Fruit fly (Drosophila melanogaster) whole organism, embryonic: ENCODE data around the gene CG15550.

Experiments
- Ada2b ChIP-seq: fragments of 200-800 bp; sonication (Bioruptor generic); IDR thresholded peaks from 2 replicates; pipeline ENCODE4 v1.3.6; 2022; ENCODE audit warnings: missing biosample characterization, missing genetic modification characterization
- Atf3 ChIP-seq: fragments of 200-800 bp; sonication (Bioruptor generic); optimal IDR thresholded peaks from 3 replicates; lab custom pipeline; 2016; ENCODE audit warnings: missing biosample characterization, missing genetic modification characterization
- Bgb ChIP-seq: fragments of 200-800 bp; sonication (Bioruptor generic); IDR thresholded peaks from 2 replicates; pipeline ENCODE4 v1.3.6; 2022; ENCODE audit warnings: missing biosample characterization, missing genetic modification characterization; ENCODE audit not compliant: partially characterized antibody
- CG10209 ChIP-seq: fragments of 200-800 bp; sonication (Bioruptor generic); optimal IDR thresholded peaks from 3 replicates; lab custom pipeline; 2017; ENCODE audit warnings: missing biosample characterization, mild to moderate bottlenecking, missing genetic modification characterization, missing genetic modification reagents
- CG10565 ChIP-seq: fragments of 200-800 bp; sonication (Bioruptor generic); optimal IDR thresholded peaks from 3 replicates; lab custom pipeline; 2016; ENCODE audit warnings: missing biosample characterization, mild to moderate bottlenecking, missing genetic modification characterization
- CG11723 ChIP-seq: fragments of 200-800 bp; sonication (Bioruptor generic); optimal IDR thresholded peaks from 2 replicates; lab custom pipeline; 2017; ENCODE audit warnings: missing biosample characterization, mild to moderate bottlenecking, missing genetic modification characterization
- CG1233 ChIP-seq: fragments of 200-800 bp; sonication (Bioruptor generic); optimal IDR thresholded peaks from 4 replicates; lab custom pipeline; 2018; ENCODE audit warnings: missing biosample characterization, mild to moderate bottlenecking, missing genetic modification characterization
- CG13424 ChIP-seq: fragments of 200-800 bp; sonication (Bioruptor generic); optimal IDR thresholded peaks from 2 replicates; lab custom pipeline; 2019; ENCODE audit warnings: missing biosample characterization, mild to moderate bottlenecking, missing genetic modification characterization, moderate library complexity
- CG14667 ChIP-seq: fragments of 200-800 bp; sonication (Bioruptor generic); IDR thresholded peaks from 2 replicates; pipeline ENCODE4 v1.3.6; 2022; ENCODE audit warnings: missing biosample characterization, missing genetic modification characterization
- CG14965 ChIP-seq: fragments of 200-800 bp; sonication (Bioruptor generic); optimal IDR thresholded peaks from 2 replicates; lab custom pipeline; 2016; ENCODE audit warnings: missing biosample characterization, missing genetic modification characterization, borderline replicate concordance
- CG1529 ChIP-seq: fragments of 200-800 bp; sonication (Bioruptor generic); optimal IDR thresholded peaks from 3 replicates; lab custom pipeline; 2018; ENCODE audit warnings: missing biosample characterization, missing genetic modification characterization
- CG15479 ChIP-seq: fragments of 200-800 bp; sonication (Bioruptor generic); optimal IDR thresholded peaks from 3 replicates; lab custom pipeline; 2019; ENCODE audit warnings: missing biosample characterization, mild to moderate bottlenecking, missing genetic modification characterization, moderate library complexity
- CG18764 ChIP-seq: fragments of 200-800 bp; sonication (Bioruptor generic); optimal IDR thresholded peaks from 3 replicates; lab custom pipeline; 2016; ENCODE audit warnings: missing biosample characterization, missing genetic modification characterization
- CG2120 ChIP-seq: fragments of 200-800 bp; sonication (Bioruptor generic); optimal IDR thresholded peaks from 3 replicates; lab custom pipeline; 2016; ENCODE audit warnings: missing biosample characterization, missing genetic modification characterization
- CG2712 ChIP-seq: fragments of 200-800 bp; optimal IDR thresholded peaks from 3 replicates; lab custom pipeline; 2019; ENCODE audit warnings: missing biosample characterization, mild to moderate bottlenecking, missing genetic modification characterization, moderate library complexity
- CG2875 ChIP-seq: fragments of 200-800 bp; sonication (Bioruptor generic); optimal IDR thresholded peaks from 2 replicates; lab custom pipeline; 2017; ENCODE audit warnings: missing biosample characterization, mild to moderate bottlenecking, missing genetic modification characterization, missing genetic modification reagents
- CG31388 ChIP-seq: fragments of 200-800 bp; sonication (Bioruptor generic); optimal IDR thresholded peaks from 2 replicates; lab custom pipeline; 2016; ENCODE audit warnings: missing biosample characterization, missing genetic modification characterization
- CG3281 ChIP-seq: fragments of 200-800 bp; sonication (Bioruptor generic); optimal IDR thresholded peaks from 3 replicates; lab custom pipeline; 2017; ENCODE audit warnings: missing biosample characterization, mild to moderate bottlenecking, missing genetic modification characterization
- CG3407 ChIP-seq: fragments of 200-800 bp; sonication (Bioruptor generic); optimal IDR thresholded peaks from 2 replicates; lab custom pipeline; 2018; ENCODE audit warnings: missing biosample characterization, mild to moderate bottlenecking, missing genetic modification characterization
- CG3726 ChIP-seq: fragments of 200-800 bp; sonication (Bioruptor generic); IDR thresholded peaks from 3 replicates; pipeline ENCODE4, ENCODE4 v1.3.6; 2022; ENCODE audit warnings: missing biosample characterization, missing genetic modification characterization
- CG3847 ChIP-seq: fragments of 200-800 bp; sonication (Bioruptor generic); IDR thresholded peaks from 2 replicates; pipeline ENCODE4 v1.3.6; 2022; ENCODE audit warnings: missing biosample characterization, missing genetic modification characterization
- CG3995 ChIP-seq: fragments of 200-800 bp; sonication (Bioruptor generic); optimal IDR thresholded peaks from 3 replicates; lab custom pipeline; 2016; ENCODE audit warnings: missing biosample characterization, missing genetic modification characterization
- CG4404 ChIP-seq: fragments of 200-800 bp; sonication (Bioruptor generic); IDR thresholded peaks from 2 replicates; pipeline ENCODE4 v1.3.6; 2022; ENCODE audit warnings: missing biosample characterization, missing genetic modification characterization
- CG4424 ChIP-seq: fragments of 200-800 bp; sonication (Bioruptor generic); optimal IDR thresholded peaks from 3 replicates; lab custom pipeline; 2016; ENCODE audit warnings: missing biosample characterization, missing genetic modification characterization
- CG4707 ChIP-seq: fragments of 200-800 bp; sonication (Bioruptor generic); optimal IDR thresholded peaks from 2 replicates; lab custom pipeline; 2018; ENCODE audit warnings: missing biosample characterization, mild to moderate bottlenecking, missing genetic modification characterization, moderate library complexity
- CG5180 ChIP-seq: fragments of 200-800 bp; sonication (Bioruptor generic); optimal IDR thresholded peaks from 3 replicates; lab custom pipeline; 2017; ENCODE audit warnings: missing biosample characterization, missing genetic modification characterization, mild to moderate bottlenecking, moderate library complexity, missing genetic modification reagents
- CG7271 ChIP-seq: fragments of 200-800 bp; sonication (Bioruptor generic); optimal IDR thresholded peaks from 2 replicates; lab custom pipeline; 2018; ENCODE audit warnings: missing biosample characterization, mild to moderate bottlenecking, missing genetic modification characterization, moderate library complexity
- CG7745 ChIP-seq: fragments of 200-800 bp; sonication (Bioruptor generic); optimal IDR thresholded peaks from 2 replicates; lab custom pipeline; 2018; ENCODE audit warnings: missing biosample characterization, mild to moderate bottlenecking, missing genetic modification characterization, moderate library complexity
- CG9727 ChIP-seq: fragments of 200-800 bp; sonication (Bioruptor generic); optimal IDR thresholded peaks from 3 replicates; lab custom pipeline; 2017; ENCODE audit warnings: missing biosample characterization, mild to moderate bottlenecking, missing genetic modification characterization
- CrebB ChIP-seq: fragments of 200-800 bp; sonication (Bioruptor generic); optimal IDR thresholded peaks from 3 replicates; lab custom pipeline; 2018; ENCODE audit warnings: missing biosample characterization, mild to moderate bottlenecking, missing genetic modification characterization
- Dll ChIP-seq: fragments of 200-800 bp; sonication (Bioruptor generic); IDR thresholded peaks from 4 replicates; pipeline ENCODE4 v1.3.6; 2022; ENCODE audit warnings: missing biosample characterization, missing genetic modification characterization; ENCODE audit not compliant: partially characterized antibody
- GATAe ChIP-seq: fragments of 200-800 bp; sonication (Bioruptor generic); conservative IDR thresholded peaks from 2 replicates; pipeline ENCODE4 v1.3.6; 2022; ENCODE audit warnings: missing biosample characterization, missing genetic modification characterization
- Hr39 ChIP-seq: fragments of >200 bp; optimal IDR thresholded peaks from 2 replicates; lab custom pipeline; 2017
- Jarid2 ChIP-seq: fragments of 200-800 bp; sonication (Bioruptor generic); optimal IDR thresholded peaks from 3 replicates; lab custom pipeline; 2017; ENCODE audit warnings: mild to moderate bottlenecking, missing biosample characterization, missing genetic modification reagents, missing genetic modification characterization
- Pdp1 ChIP-seq, 2 experiments: fragments of 200-800 bp; sonication (Bioruptor generic); optimal IDR thresholded peaks; 3 replicates each; lab custom pipeline; 2016; ENCODE audit warnings: missing biosample characterization in 2 of 2, missing genetic modification characterization in 2 of 2, mild to moderate bottlenecking in 1 of 2, moderate library complexity in 1 of 2
- az2 ChIP-seq: fragments of 200-800 bp; sonication (Bioruptor generic); optimal IDR thresholded peaks from 3 replicates; lab custom pipeline; 2016; ENCODE audit warnings: missing biosample characterization, missing genetic modification characterization
- danr ChIP-seq: fragments of 200-800 bp; sonication (Bioruptor generic); IDR thresholded peaks from 2 replicates; pipeline ENCODE4 v1.3.6; 2022; ENCODE audit warnings: missing biosample characterization, missing genetic modification characterization
- ems ChIP-seq: fragments of 200-800 bp; sonication (Bioruptor generic); optimal IDR thresholded peaks from 3 replicates; lab custom pipeline; 2016; ENCODE audit warnings: missing biosample characterization, missing genetic modification characterization
- fd102C ChIP-seq: fragments of 200-800 bp; sonication (Bioruptor generic); optimal IDR thresholded peaks from 2 replicates; lab custom pipeline; 2018; ENCODE audit warnings: missing biosample characterization, mild to moderate bottlenecking, missing genetic modification characterization, moderate library complexity
- gfzf ChIP-seq: fragments of 200-800 bp; sonication (Bioruptor generic); optimal IDR thresholded peaks from 2 replicates; lab custom pipeline; 2016; ENCODE audit warnings: missing biosample characterization, mild to moderate bottlenecking, missing genetic modification characterization, moderate library complexity
- kay ChIP-seq: fragments of 200-800 bp; sonication (Bioruptor generic); optimal IDR thresholded peaks from 2 replicates; lab custom pipeline; 2016; ENCODE audit warnings: missing biosample characterization, missing genetic modification characterization
- lab ChIP-seq: fragments of 200-800 bp; sonication (Bioruptor generic); optimal IDR thresholded peaks from 3 replicates; lab custom pipeline; 2017; ENCODE audit warnings: missing biosample characterization, missing genetic modification characterization, mild to moderate bottlenecking, moderate library complexity, missing genetic modification reagents
- lola ChIP-seq, 3 experiments: fragments of >200 bp in 2 of 3; fragments of 200-800 bp in 1 of 3; sonication (Bioruptor generic) in 1 of 3; optimal IDR thresholded peaks; 2 replicates each; lab custom pipeline; 2017 to 2019; ENCODE audit warnings: missing biosample characterization in 3 of 3, missing genetic modification characterization in 3 of 3, mild to moderate bottlenecking in 1 of 3, moderate library complexity in 1 of 3
- nerfin-1 ChIP-seq: fragments of 200-800 bp; sonication (Bioruptor generic); optimal IDR thresholded peaks from 3 replicates; lab custom pipeline; 2019; ENCODE audit warnings: missing biosample characterization, mild to moderate bottlenecking, missing genetic modification characterization, moderate library complexity
- rib ChIP-seq: fragments of 200-800 bp; sonication (Bioruptor generic); IDR thresholded peaks from 2 replicates; pipeline ENCODE4 v1.3.6; 2022; ENCODE audit warnings: missing biosample characterization, missing genetic modification characterization
- sens ChIP-seq: fragments of 200-800 bp; sonication (Bioruptor generic); peaks from one replicate; lab custom pipeline; 2016; ENCODE audit warnings: missing biosample characterization, missing genetic modification characterization
- sug ChIP-seq: fragments of 200-800 bp; optimal IDR thresholded peaks from 2 replicates; lab custom pipeline; 2019; ENCODE audit warnings: missing biosample characterization, mild to moderate bottlenecking, missing genetic modification characterization, moderate library complexity
- vvl ChIP-seq: fragments of 200-800 bp; sonication (Bioruptor generic); IDR thresholded peaks from 2 replicates; pipeline ENCODE4 v1.3.6; 2022; ENCODE audit warnings: missing biosample characterization, missing genetic modification characterization

The CG15550 gene

DNA sequence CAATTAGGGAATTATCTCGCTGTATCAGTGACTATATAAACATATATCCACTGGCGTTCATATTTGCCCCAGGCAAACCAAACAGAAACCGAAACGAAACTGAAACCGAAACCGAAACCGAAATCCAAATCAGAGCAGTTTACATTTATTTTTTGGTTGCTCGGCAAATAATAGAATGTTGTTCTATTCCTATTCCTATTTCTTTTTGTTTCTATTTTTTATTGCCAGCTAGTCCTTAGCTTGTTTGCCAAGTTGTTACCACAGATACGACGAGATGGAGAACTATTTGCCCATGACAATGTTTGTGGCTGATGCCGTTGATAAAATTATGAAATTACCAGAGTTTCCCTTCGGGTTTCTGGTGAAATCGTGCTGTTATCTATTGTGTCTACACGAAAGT, 18.0 kb downstream of the CG15550 start (continued):
- peak; percentile 3 for TF ChIP-seq CG11723 (GFP tag; lab: Kevin White, UChicago)
- peak in 1 of 3 experiments; percentile 56 for TF ChIP-seq lola (GFP tag; optimal IDR thresholded peaks at IDR 0.05; lab: Kevin White, UChicago)
- peak; percentile 21 for TF ChIP-seq CG9727 (GFP tag; lab: Kevin White, UChicago)
- peak; percentile 49 for TF ChIP-seq CG10209 (GFP tag; lab: Kevin White, UChicago)
- peak in 1 of 2 experiments; percentile 6 for TF ChIP-seq Pdp1 (GFP tag; optimal IDR thresholded peaks at IDR 0.05; lab: Kevin White, UChicago)
- peak; percentile 53 for TF ChIP-seq CG7745 (tag; lab: Kevin White, UChicago)
- peak; percentile 13 for TF ChIP-seq CG3407
- peak; percentile 43 for TF ChIP-seq CG2712 (tag; lab: Kevin White, UChicago)
- peak; percentile 69 for TF ChIP-seq fd102C (GFP tag; lab: Kevin White, UChicago)
- TF ChIP-seq CG5180 (GFP tag; lab: Kevin White, UChicago): peak; percentile 0
- TF ChIP-seq CG1529 (GFP tag; lab: Kevin White, UChicago): peak; percentile 31
- TF ChIP-seq CG13424 (tag; lab: Kevin White, UChicago): peak; percentile 44
- TF ChIP-seq CrebB (tag; lab: Kevin White, UChicago): peak; percentile 46
- TF ChIP-seq CG1233 (GFP tag; lab: Kevin White, UChicago): peak; percentile 19
- TF ChIP-seq CG7271: peak; percentile 42
- TF ChIP-seq, all 482 proteins: peak for 79

dm6 chr3R:30916024-30916423, 20.9 kb downstream of the CG15550 start:
- TF ChIP-seq Bgb (GFP tag; lab: Robert Waterston, UW): no peak
- TF ChIP-seq CG3847 (GFP tag; lab: Robert Waterston, UW): 0 out of 2 replicates have a peak, but pooled peaks have one; percentile 4
- TF ChIP-seq Atf3 (GFP tag; lab: Kevin White, UChicago): no peak
- no peak for TF ChIP-seq az2
- TF ChIP-seq kay (GFP tag; lab: Kevin White, UChicago): no peak
- TF ChIP-seq danr (GFP tag; lab: Robert Waterston, UW): no peak
- no peak for TF ChIP-seq vvl (GFP tag; lab: Robert Waterston, UW)
- TF ChIP-seq Hr39 (lab: Kevin White, UChicago): peak; percentile 55
- TF ChIP-seq CG4424 (GFP tag; lab: Kevin White, UChicago): no peak
- TF ChIP-seq CG10565 (GFP tag; lab: Kevin White, UChicago): no peak
- TF ChIP-seq CG4404 (GFP tag; lab: Robert Waterston, UW): 0 out of 2 replicates have a peak, but pooled peaks have one; percentile 10
- no peak for TF ChIP-seq CG15479 (GFP tag; lab: Kevin White, UChicago)
- TF ChIP-seq CG18764: no peak
- 0 out of 3 replicates have a peak, but pooled peaks have one; percentile 22 for TF ChIP-seq CG3726 (GFP tag; lab: Robert Waterston, UW)
- no peak for TF ChIP-seq gfzf
- no peak for TF ChIP-seq Ada2b

DNA sequence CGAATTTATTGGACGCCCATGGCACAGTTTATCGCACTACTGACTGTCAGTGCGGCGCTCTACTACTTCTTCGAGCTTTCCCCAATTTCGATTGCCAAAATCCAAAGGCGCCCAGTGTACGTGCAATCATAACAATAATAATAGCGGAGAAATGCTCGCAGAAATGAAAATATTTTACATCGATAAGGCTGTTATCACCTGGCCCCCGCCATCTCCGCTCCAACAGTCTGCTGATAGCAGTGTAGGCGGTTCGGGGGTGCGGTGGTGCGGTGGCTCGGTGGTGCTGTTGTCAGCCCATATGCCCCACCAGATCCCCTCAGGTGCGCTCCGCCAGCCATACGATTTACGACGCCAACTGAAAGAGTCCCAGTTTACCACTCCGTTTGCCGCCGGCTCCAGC, 21.7 kb downstream of the CG15550 start:
- no peak for TF ChIP-seq Dll (GFP tag; lab: Robert Waterston, UW)
- peak; percentile 98 for TF ChIP-seq GATAe (GFP tag; lab: Robert Waterston, UW)
- no peak for TF ChIP-seq ems (GFP tag; lab: Kevin White, UChicago)
- peak; percentile 65 for TF ChIP-seq sens (GFP tag; lab: Kevin White, UChicago)
- peak; percentile 14 for TF ChIP-seq CG2875 (GFP tag; lab: Kevin White, UChicago)
- TF ChIP-seq nerfin-1 (tag; lab: Kevin White, UChicago): no peak
- TF ChIP-seq gfzf: no peak
- TF ChIP-seq Jarid2: peak; percentile 17
- TF ChIP-seq CG3281: peak; percentile 26
- no peak for TF ChIP-seq CG2120
- peak; percentile 69 for TF ChIP-seq sug (tag; lab: Kevin White, UChicago)
- TF ChIP-seq rib (GFP tag; lab: Robert Waterston, UW): 0 out of 2 replicates have a peak, but pooled peaks have one; percentile 20
- no peak for TF ChIP-seq CG4707 (GFP tag; lab: Kevin White, UChicago)
- TF ChIP-seq CG14965 (GFP tag; lab: Kevin White, UChicago): no peak
- TF ChIP-seq CG14667 (GFP tag; lab: Robert Waterston, UW): no peak
- peak; percentile 28 for TF ChIP-seq lab
- TF ChIP-seq CG31388 (GFP tag; lab: Kevin White, UChicago): no peak
- no peak for TF ChIP-seq CG3995 (GFP tag; lab: Kevin White, UChicago)
